Worm (Caenorhabditis elegans) whole organism, young adult: ENCODE measurements around the gene R05G6.10.

Experiments
- nhr-27 ChIP-seq: fragments of 200-800 bp; sonication (Bioruptor generic); optimal IDR thresholded peaks from 2 replicates; lab custom pipeline; 2018; ENCODE audit warnings: mild to moderate bottlenecking, missing genetic modification characterization, moderate library complexity, missing compliant biosample characterization
- nhr-80 ChIP-seq: sonication (generic microtip); optimal IDR thresholded peaks from 2 replicates; lab custom pipeline; 2016; ENCODE audit warnings: missing genetic modification characterization, missing compliant biosample characterization
- sdz-38 ChIP-seq: sonication (generic microtip); optimal IDR thresholded peaks from 2 replicates; lab custom pipeline; 2016; ENCODE audit warnings: missing genotype, missing genetic modification characterization, missing compliant biosample characterization
- tlf-1 ChIP-seq: fragments of 200-800 bp; sonication (Bioruptor generic); optimal IDR thresholded peaks from 2 replicates; lab custom pipeline; 2018; ENCODE audit warnings: mild to moderate bottlenecking, missing genetic modification characterization, missing compliant biosample characterization

Gene R05G6.10

ce11 chrIV:7468638-7469037 is 73.7 kb downstream of the R05G6.10 start:
- TF ChIP-seq nhr-80 (tag; lab: Kevin White, UChicago) (peak; percentile 62), sdz-38 (tag; lab: Kevin White, UChicago) (no peak), tlf-1 (GFP tag; lab: Kevin White, UChicago) (no peak), nhr-27 (tag; lab: Kevin White, UChicago) (no peak)
